Worm (Caenorhabditis elegans): ENCODE measurements around the gene T09D3.3.

DNA sequence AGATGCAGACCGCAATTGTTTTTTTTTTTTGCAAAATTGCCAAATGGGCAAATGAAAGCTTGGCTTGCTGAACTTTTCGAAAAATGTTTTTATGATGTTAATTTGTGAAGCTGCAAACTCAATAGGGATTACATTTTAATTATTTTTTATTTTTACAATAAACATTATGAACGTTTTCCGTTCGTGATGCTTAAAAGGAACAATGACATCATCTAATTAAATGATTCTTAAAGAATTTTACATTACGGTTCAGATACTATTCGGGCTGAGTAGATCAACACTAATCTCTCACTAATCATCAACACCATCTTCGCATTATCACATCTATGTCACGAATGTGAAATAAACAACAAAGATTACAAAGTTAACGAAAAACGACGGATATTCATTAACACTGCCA is 36.9 kb downstream of the T09D3.3 start, which contains the start of gene C10G8.3:
- TF ChIP-seq him-1 (tag; optimal IDR thresholded peaks at IDR 0.05) (no peak), W03F9.2 (tag; optimal IDR thresholded peaks at IDR 0.05) (no peak)
